Fruit fly (Drosophila melanogaster) whole organism, embryonic: ENCODE measurements around the gene Atf3.

Experiments
- Abd-B ChIP-seq: fragments of 200-800 bp; sonication (Bioruptor generic); optimal IDR thresholded peaks from 2 replicates; lab custom pipeline; 2018; ENCODE audit warnings: missing biosample characterization, mild to moderate bottlenecking, missing genetic modification characterization, moderate library complexity
- BEAF-32 ChIP-seq: fragments of 200-800 bp; sonication (Bioruptor generic); optimal IDR thresholded peaks from 3 replicates; lab custom pipeline; 2017; ENCODE audit warnings: missing biosample characterization, missing genetic modification characterization, mild to moderate bottlenecking, moderate library complexity, missing genetic modification reagents
- CG10267 ChIP-seq: fragments of 200-800 bp; sonication (Bioruptor generic); optimal IDR thresholded peaks from 2 replicates; lab custom pipeline; 2018; ENCODE audit warnings: missing biosample characterization, mild to moderate bottlenecking, missing genetic modification characterization, moderate library complexity
- CG10654 ChIP-seq: fragments of 200-800 bp; sonication (Bioruptor generic); optimal IDR thresholded peaks from 2 replicates; lab custom pipeline; 2016; ENCODE audit warnings: missing biosample characterization, missing genetic modification characterization
- CG1233 ChIP-seq: fragments of 200-800 bp; sonication (Bioruptor generic); optimal IDR thresholded peaks from 4 replicates; lab custom pipeline; 2018; ENCODE audit warnings: missing biosample characterization, mild to moderate bottlenecking, missing genetic modification characterization
- CG13296 ChIP-seq: fragments of 200-800 bp; sonication (Bioruptor generic); optimal IDR thresholded peaks from 3 replicates; lab custom pipeline; 2018; ENCODE audit warnings: missing biosample characterization, mild to moderate bottlenecking, missing genetic modification characterization
- CG13775 ChIP-seq: fragments of 200-800 bp; sonication (Bioruptor generic); optimal IDR thresholded peaks from 3 replicates; lab custom pipeline; 2017; ENCODE audit warnings: missing biosample characterization, mild to moderate bottlenecking, missing genetic modification characterization
- CG14014 ChIP-seq: fragments of 200-800 bp; sonication (Bioruptor generic); IDR thresholded peaks from 2 replicates; pipeline ENCODE4 v1.3.6; 2022; ENCODE audit warnings: missing biosample characterization, missing genetic modification characterization
- CG15011 ChIP-seq: fragments of 200-800 bp; sonication (Bioruptor generic); optimal IDR thresholded peaks from 3 replicates; lab custom pipeline; 2018; ENCODE audit warnings: missing biosample characterization, mild to moderate bottlenecking, missing genetic modification characterization
- CG15073 ChIP-seq: fragments of 200-800 bp; sonication (Bioruptor generic); optimal IDR thresholded peaks from 2 replicates; lab custom pipeline; 2016; ENCODE audit warnings: missing biosample characterization, missing genetic modification characterization
- CG16815 ChIP-seq: fragments of 200-800 bp; sonication (Bioruptor generic); optimal IDR thresholded peaks from 3 replicates; lab custom pipeline; 2017; ENCODE audit warnings: missing biosample characterization, mild to moderate bottlenecking, missing genetic modification characterization
- CG18764 ChIP-seq: fragments of 200-800 bp; sonication (Bioruptor generic); optimal IDR thresholded peaks from 3 replicates; lab custom pipeline; 2016; ENCODE audit warnings: missing biosample characterization, missing genetic modification characterization
- CG2712 ChIP-seq: fragments of 200-800 bp; optimal IDR thresholded peaks from 3 replicates; lab custom pipeline; 2019; ENCODE audit warnings: missing biosample characterization, mild to moderate bottlenecking, missing genetic modification characterization, moderate library complexity
- CG3407 ChIP-seq: fragments of 200-800 bp; sonication (Bioruptor generic); optimal IDR thresholded peaks from 2 replicates; lab custom pipeline; 2018; ENCODE audit warnings: missing biosample characterization, mild to moderate bottlenecking, missing genetic modification characterization
- CG4282 ChIP-seq: fragments of 200-800 bp; sonication (Bioruptor generic); optimal IDR thresholded peaks from 2 replicates; lab custom pipeline; 2016; ENCODE audit warnings: missing biosample characterization, missing genetic modification characterization
- CG4404 ChIP-seq: fragments of 200-800 bp; sonication (Bioruptor generic); IDR thresholded peaks from 2 replicates; pipeline ENCODE4 v1.3.6; 2022; ENCODE audit warnings: missing biosample characterization, missing genetic modification characterization
- CG7556 ChIP-seq: fragments of 200-800 bp; sonication (Bioruptor generic); optimal IDR thresholded peaks from 2 replicates; lab custom pipeline; 2017; ENCODE audit warnings: missing biosample characterization, mild to moderate bottlenecking, missing genetic modification characterization
- CG7963 ChIP-seq: fragments of 200-800 bp; sonication (Bioruptor generic); IDR thresholded peaks from 3 replicates; pipeline ENCODE4 v1.3.6; 2022; ENCODE audit warnings: missing biosample characterization, missing genetic modification characterization; ENCODE audit not compliant: partially characterized antibody
- CG8765 ChIP-seq: fragments of 200-800 bp; sonication (Bioruptor generic); IDR thresholded peaks from 2 replicates; pipeline ENCODE4 v1.3.6; 2022; ENCODE audit warnings: missing biosample characterization, missing genetic modification characterization
- Camta ChIP-seq: fragments of 200-800 bp; sonication (Bioruptor generic); optimal IDR thresholded peaks from 2 replicates; lab custom pipeline; 2016; ENCODE audit warnings: missing biosample characterization, missing genetic modification characterization
- CkIIα-i1 ChIP-seq: fragments of 200-800 bp; sonication (Bioruptor generic); IDR thresholded peaks from 2 replicates; pipeline ENCODE4 v1.3.6; 2022; ENCODE audit warnings: missing biosample characterization, missing genetic modification characterization
- Deaf1 ChIP-seq: fragments of 200-800 bp; optimal IDR thresholded peaks from 3 replicates; lab custom pipeline; 2019; ENCODE audit warnings: missing biosample characterization, mild to moderate bottlenecking, missing genetic modification characterization, moderate library complexity
- Dek ChIP-seq: fragments of 200-800 bp; sonication (Bioruptor generic); optimal IDR thresholded peaks from 3 replicates; lab custom pipeline; 2019; ENCODE audit warnings: missing biosample characterization, mild to moderate bottlenecking, missing genetic modification characterization, moderate library complexity
- HmgD ChIP-seq: fragments of 200-800 bp; sonication (Bioruptor generic); optimal IDR thresholded peaks from 3 replicates; lab custom pipeline; 2016; ENCODE audit warnings: missing biosample characterization, missing genetic modification characterization
- Hr3 ChIP-seq: fragments of 200-800 bp; sonication (Bioruptor generic); optimal IDR thresholded peaks from 3 replicates; lab custom pipeline; 2016; ENCODE audit warnings: missing biosample characterization, missing genetic modification characterization
- Lpt ChIP-seq: fragments of >200 bp; optimal IDR thresholded peaks from 2 replicates; lab custom pipeline; 2018; ENCODE audit warnings: missing biosample characterization, missing genetic modification characterization
- Mad ChIP-seq: fragments of 200-800 bp; sonication (Bioruptor generic); optimal IDR thresholded peaks from 2 replicates; lab custom pipeline; 2016; ENCODE audit warnings: missing biosample characterization, missing genetic modification characterization
- Nf-YA ChIP-seq: fragments of 200-800 bp; sonication (Bioruptor generic); IDR thresholded peaks from 2 replicates; pipeline ENCODE4 v1.3.6; 2022; ENCODE audit warnings: missing biosample characterization, missing genetic modification characterization
- Poxn ChIP-seq: fragments of 200-800 bp; sonication (Bioruptor generic); IDR thresholded peaks from 2 replicates; pipeline ENCODE4 v1.3.6; 2022; ENCODE audit warnings: missing biosample characterization, missing genetic modification characterization
- ap ChIP-seq: fragments of 200-800 bp; sonication (Bioruptor generic); IDR thresholded peaks from 2 replicates; pipeline ENCODE4 v1.3.6; 2022; ENCODE audit warnings: missing biosample characterization, missing genetic modification characterization
- ara ChIP-seq: fragments of 200-800 bp; sonication (Bioruptor generic); IDR thresholded peaks from 2 replicates; pipeline ENCODE4 v1.3.6; 2022; ENCODE audit warnings: missing biosample characterization, missing genetic modification characterization
- bab2 ChIP-seq: fragments of 200-800 bp; sonication (Bioruptor generic); optimal IDR thresholded peaks from 2 replicates; lab custom pipeline; 2016; ENCODE audit warnings: missing biosample characterization, missing genetic modification characterization
- bigmax ChIP-seq: fragments of 200-800 bp; sonication (Bioruptor generic); optimal IDR thresholded peaks from 2 replicates; lab custom pipeline; 2018; ENCODE audit warnings: missing biosample characterization, mild to moderate bottlenecking, missing genetic modification characterization
- cas ChIP-seq: fragments of 200-800 bp; sonication (Bioruptor generic); IDR thresholded peaks from 2 replicates; pipeline ENCODE4 v1.3.6; 2022; ENCODE audit warnings: missing biosample characterization, missing genetic modification characterization
- caup ChIP-seq: fragments of 200-800 bp; sonication (Bioruptor generic); optimal IDR thresholded peaks from 3 replicates; lab custom pipeline; 2017; ENCODE audit warnings: missing biosample characterization, mild to moderate bottlenecking, missing genetic modification characterization, moderate library complexity; ENCODE audit not compliant: severe bottlenecking
- crc ChIP-seq: fragments of 200-800 bp; sonication (Bioruptor generic); optimal IDR thresholded peaks from 2 replicates; lab custom pipeline; 2016; ENCODE audit warnings: missing biosample characterization, missing genetic modification characterization
- dimm ChIP-seq: fragments of 200-800 bp; sonication (Bioruptor generic); IDR thresholded peaks from 2 replicates; pipeline ENCODE4 v1.3.6; 2022; ENCODE audit warnings: missing biosample characterization, missing genetic modification characterization
- dm ChIP-seq: fragments of 200-800 bp; sonication (Bioruptor generic); optimal IDR thresholded peaks from 3 replicates; lab custom pipeline; 2016; ENCODE audit warnings: missing biosample characterization, missing genetic modification characterization
- fd3F ChIP-seq: fragments of 200-800 bp; sonication (Bioruptor generic); optimal IDR thresholded peaks from 2 replicates; lab custom pipeline; 2018; ENCODE audit warnings: missing biosample characterization, mild to moderate bottlenecking, missing genetic modification characterization, moderate library complexity
- lola ChIP-seq, 3 experiments: fragments of >200 bp in 2 of 3; fragments of 200-800 bp in 1 of 3; sonication (Bioruptor generic) in 1 of 3; optimal IDR thresholded peaks; 2 replicates each; lab custom pipeline; 2017 to 2019; ENCODE audit warnings: missing biosample characterization in 3 of 3, missing genetic modification characterization in 3 of 3, mild to moderate bottlenecking in 1 of 3, moderate library complexity in 1 of 3
- org-1 ChIP-seq: fragments of 200-800 bp; sonication (Bioruptor generic); optimal IDR thresholded peaks from 2 replicates; lab custom pipeline; 2017; ENCODE audit warnings: missing biosample characterization, missing genetic modification characterization
- pzg ChIP-seq: fragments of 200-800 bp; sonication (Bioruptor generic); optimal IDR thresholded peaks from 3 replicates; lab custom pipeline; 2018; ENCODE audit warnings: missing biosample characterization, mild to moderate bottlenecking, missing genetic modification characterization, moderate library complexity
- seq ChIP-seq: fragments of 200-800 bp; sonication (Bioruptor generic); IDR thresholded peaks from 2 replicates; pipeline ENCODE4 v1.3.6; 2022; ENCODE audit warnings: missing biosample characterization, missing genetic modification characterization
- sob ChIP-seq: fragments of 200-800 bp; sonication (Bioruptor generic); IDR thresholded peaks from 2 replicates; pipeline ENCODE4 v1.3.6; 2022; ENCODE audit warnings: missing biosample characterization, missing genetic modification characterization
- sqz ChIP-seq: fragments of 200-800 bp; sonication (Bioruptor generic); optimal IDR thresholded peaks from 3 replicates; lab custom pipeline; 2018; ENCODE audit warnings: missing biosample characterization, mild to moderate bottlenecking, missing genetic modification characterization
- sug ChIP-seq: fragments of 200-800 bp; optimal IDR thresholded peaks from 2 replicates; lab custom pipeline; 2019; ENCODE audit warnings: missing biosample characterization, mild to moderate bottlenecking, missing genetic modification characterization, moderate library complexity
- trem ChIP-seq: fragments of 200-800 bp; optimal IDR thresholded peaks from 3 replicates; lab custom pipeline; 2019; ENCODE audit warnings: missing biosample characterization, mild to moderate bottlenecking, missing genetic modification characterization, moderate library complexity
- twi ChIP-seq: fragments of 200-800 bp; optimal IDR thresholded peaks from 2 replicates; lab custom pipeline; 2019; ENCODE audit warnings: missing biosample characterization, mild to moderate bottlenecking, missing genetic modification characterization, moderate library complexity
- wek ChIP-seq: fragments of 200-800 bp; sonication (Bioruptor generic); optimal IDR thresholded peaks from 3 replicates; lab custom pipeline; 2018; ENCODE audit warnings: missing biosample characterization, mild to moderate bottlenecking, missing genetic modification characterization, moderate library complexity

Atf3 gene

dm6 chrX:1234817-1235617 lies 40.1 kb downstream of the Atf3 start (continued):
- peak; percentile 81 for TF ChIP-seq org-1
- no peak for TF ChIP-seq CG4282 (GFP tag; lab: Kevin White, UChicago)
- TF ChIP-seq HmgD = no peak
- peak; percentile 76 for TF ChIP-seq Mad
- peak; percentile 80 for TF ChIP-seq CG4404 (GFP tag; lab: Robert Waterston, UW)
- TF ChIP-seq crc (GFP tag; lab: Kevin White, UChicago) = peak; percentile 37
- TF ChIP-seq CkIIα-i1 (GFP tag; lab: Robert Waterston, UW) = no peak
- TF ChIP-seq caup = peak; percentile 72
- no peak for TF ChIP-seq pzg (GFP tag; lab: Kevin White, UChicago)
- TF ChIP-seq twi (tag; lab: Kevin White, UChicago) = peak; percentile 64
- TF ChIP-seq CG10654 (GFP tag; lab: Kevin White, UChicago) = peak; percentile 57
- TF ChIP-seq Dek = peak; percentile 79
- peak; percentile 75 for TF ChIP-seq CG3407 (GFP tag; lab: Kevin White, UChicago)
- peak; percentile 13 for TF ChIP-seq CG18764 (GFP tag; lab: Kevin White, UChicago)
- TF ChIP-seq ara (GFP tag; lab: Robert Waterston, UW) = peak; percentile 80
- TF ChIP-seq CG10267 (tag; lab: Kevin White, UChicago) = peak; percentile 79
- TF ChIP-seq Camta = peak; percentile 48
- TF ChIP-seq Poxn = no peak
- peak; percentile 35 for TF ChIP-seq BEAF-32 (GFP tag; lab: Kevin White, UChicago)
- no peak for TF ChIP-seq bigmax (GFP tag; lab: Kevin White, UChicago)
- no peak for TF ChIP-seq CG7963 (GFP tag; lab: Robert Waterston, UW)
- peak; percentile 76 for TF ChIP-seq seq (GFP tag; lab: Robert Waterston, UW)
- peak; percentile 74 for TF ChIP-seq bab2 (GFP tag; lab: Kevin White, UChicago)
- peak; percentile 66 for TF ChIP-seq CG1233
- TF ChIP-seq CG7556 (GFP tag; lab: Kevin White, UChicago) = peak; percentile 81
- TF ChIP-seq CG15073 (GFP tag; lab: Kevin White, UChicago) = peak; percentile 7
- peak; percentile 52 for TF ChIP-seq wek (GFP tag; lab: Kevin White, UChicago)
- peak; percentile 33 for TF ChIP-seq Deaf1 (tag; lab: Kevin White, UChicago)
- TF ChIP-seq dimm (GFP tag; lab: Robert Waterston, UW) = no peak
- no peak for TF ChIP-seq Lpt (GFP tag; lab: Kevin White, UChicago)
- TF ChIP-seq Hr3 (GFP tag; lab: Kevin White, UChicago) = peak; percentile 79
- peak in 1 of 3 experiments; percentile 78 for TF ChIP-seq lola (GFP tag; optimal IDR thresholded peaks at IDR 0.05; lab: Kevin White, UChicago)
- TF ChIP-seq sug (tag; lab: Kevin White, UChicago) = peak; percentile 61
- TF ChIP-seq CG15011 = peak; percentile 51
- TF ChIP-seq CG13775 (GFP tag; lab: Kevin White, UChicago) = peak; percentile 78
- peak; percentile 41 for TF ChIP-seq dm (GFP tag; lab: Kevin White, UChicago)
- 0 out of 2 replicates have a peak, but pooled peaks have one; percentile 39 for TF ChIP-seq cas (GFP tag; lab: Robert Waterston, UW)
- TF ChIP-seq sob (GFP tag; lab: Robert Waterston, UW) = peak; percentile 81
- TF ChIP-seq Abd-B = peak; percentile 75
- TF ChIP-seq CG2712 = peak; percentile 90
- TF ChIP-seq sqz (GFP tag; lab: Kevin White, UChicago) = no peak
- TF ChIP-seq CG13296 (GFP tag; lab: Kevin White, UChicago) = peak; percentile 57
- peak; percentile 73 for TF ChIP-seq Nf-YA
- peak; percentile 54 for TF ChIP-seq fd3F (GFP tag; lab: Kevin White, UChicago)
- peak; percentile 77 for TF ChIP-seq CG8765 (GFP tag; lab: Robert Waterston, UW)
- TF ChIP-seq CG14014 (GFP tag; lab: Robert Waterston, UW) = peak; percentile 72
- peak; percentile 58 for TF ChIP-seq ap (GFP tag; lab: Robert Waterston, UW)
- TF ChIP-seq trem (tag; lab: Kevin White, UChicago) = peak; percentile 68
- TF ChIP-seq CG16815 = peak; percentile 75
